Fruit fly (Drosophila melanogaster) whole organism, wandering third instar larva: ENCODE measurements around the gene CG45492.
A peak's percentile ranks its signal among the peaks of the same experiment; 100 is the strongest.

ENCODE experiments used
- Abd-B ChIP-seq: fragments of >200 bp; optimal IDR thresholded peaks from 2 replicates; lab custom pipeline; 2017; ENCODE audit warnings: missing biosample characterization, missing genetic modification characterization
- Dfd ChIP-seq: fragments of >200 bp; optimal IDR thresholded peaks from 2 replicates; lab custom pipeline; 2017; ENCODE audit warnings: missing biosample characterization, missing genetic modification characterization
- N ChIP-seq: fragments of >200 bp; optimal IDR thresholded peaks from 2 replicates; lab custom pipeline; 2018; ENCODE audit warnings: missing biosample characterization, missing external identifiers, missing genetic modification characterization
- Sp1 ChIP-seq: fragments of 200-800 bp; sonication (Bioruptor generic); optimal IDR thresholded peaks from 3 replicates; lab custom pipeline; 2019; ENCODE audit warnings: missing biosample characterization, mild to moderate bottlenecking, missing genetic modification characterization, moderate library complexity
- br ChIP-seq: fragments of 200-800 bp; sonication (Bioruptor generic); optimal IDR thresholded peaks from 2 replicates; lab custom pipeline; 2016; ENCODE audit warnings: missing biosample characterization, missing genetic modification characterization
- ey ChIP-seq: fragments of 200-800 bp; sonication (Bioruptor generic); optimal IDR thresholded peaks from 2 replicates; lab custom pipeline; 2016; ENCODE audit warnings: missing biosample characterization, missing genetic modification characterization
- lola ChIP-seq: fragments of >200 bp; optimal IDR thresholded peaks from 2 replicates; lab custom pipeline; 2017; ENCODE audit warnings: missing biosample characterization, missing genetic modification characterization
- tai ChIP-seq: sonication (Bioruptor generic); optimal IDR thresholded peaks from 2 replicates; lab custom pipeline; 2016; ENCODE audit warnings: missing biosample characterization, missing genetic modification characterization
- usp ChIP-seq: fragments of >200 bp; optimal IDR thresholded peaks from 2 replicates; lab custom pipeline; 2017; ENCODE audit warnings: missing biosample characterization, missing genetic modification characterization
- woc ChIP-seq: sonication (Bioruptor generic); optimal IDR thresholded peaks from 2 replicates; lab custom pipeline; 2016; ENCODE audit warnings: missing biosample characterization, mild to moderate bottlenecking, missing genetic modification characterization

DNA sequence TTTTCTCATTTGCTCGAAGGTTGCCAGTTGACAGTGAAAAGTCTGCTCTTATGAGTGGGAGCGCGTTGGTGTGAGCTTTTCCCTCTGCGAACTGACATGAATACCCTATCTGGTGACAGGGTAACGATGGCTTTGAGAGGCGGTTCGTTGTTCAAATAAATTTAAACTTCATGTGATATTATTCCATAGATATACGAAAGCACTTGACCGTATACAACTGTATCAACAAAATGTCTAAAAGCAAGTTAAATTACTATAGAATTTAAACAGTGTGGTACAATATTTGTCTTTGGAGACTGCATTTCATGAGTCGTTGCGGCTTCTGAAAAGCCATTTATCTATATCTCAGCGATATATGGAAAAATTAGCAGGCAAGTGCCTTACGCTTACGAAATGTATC lies 20.3 kb upstream of the CG45492 start:
- TF ChIP-seq woc (GFP tag; lab: Kevin White, UChicago) (no peak), N (GFP tag; lab: Kevin White, UChicago) (no peak), Abd-B (GFP tag; lab: Kevin White, UChicago) (no peak), br (GFP tag; lab: Kevin White, UChicago) (peak; percentile 43), ey (GFP tag; lab: Kevin White, UChicago) (peak; percentile 57), usp (GFP tag; lab: Kevin White, UChicago) (no peak), Dfd (GFP tag; lab: Kevin White, UChicago) (no peak), lola (GFP tag; lab: Kevin White, UChicago) (no peak), Sp1 (peak; percentile 31), tai (GFP tag; lab: Kevin White, UChicago) (peak; percentile 18)
